Fruit fly (Drosophila melanogaster) whole organism, embryonic: ENCODE data around the gene CG33230.
A peak's percentile ranks its signal among the peaks of the same experiment; 100 is the strongest.

Source experiments
- Antp ChIP-seq: fragments of 200-800 bp; sonication (Bioruptor generic); optimal IDR thresholded peaks from 3 replicates; lab custom pipeline; 2016; ENCODE audit warnings: missing biosample characterization, missing genetic modification characterization
- C15 ChIP-seq: fragments of 200-800 bp; sonication (Bioruptor generic); IDR thresholded peaks from 3 replicates; pipeline ENCODE4 v1.3.6; 2022; ENCODE audit warnings: missing biosample characterization, missing genetic modification characterization
- CG10267 ChIP-seq: fragments of 200-800 bp; sonication (Bioruptor generic); optimal IDR thresholded peaks from 2 replicates; lab custom pipeline; 2018; ENCODE audit warnings: missing biosample characterization, mild to moderate bottlenecking, missing genetic modification characterization, moderate library complexity
- CG11504 ChIP-seq: fragments of 200-800 bp; sonication (Bioruptor generic); optimal IDR thresholded peaks from 3 replicates; lab custom pipeline; 2019; ENCODE audit warnings: missing biosample characterization, mild to moderate bottlenecking, missing genetic modification characterization, moderate library complexity
- CG12219 ChIP-seq: fragments of 200-800 bp; sonication (Bioruptor generic); optimal IDR thresholded peaks from 3 replicates; lab custom pipeline; 2018; ENCODE audit warnings: missing biosample characterization, mild to moderate bottlenecking, missing genetic modification characterization
- CG13296 ChIP-seq: fragments of 200-800 bp; sonication (Bioruptor generic); optimal IDR thresholded peaks from 3 replicates; lab custom pipeline; 2018; ENCODE audit warnings: missing biosample characterization, mild to moderate bottlenecking, missing genetic modification characterization
- CG13624 ChIP-seq: fragments of 200-800 bp; sonication (Bioruptor generic); optimal IDR thresholded peaks from 2 replicates; lab custom pipeline; 2016; ENCODE audit warnings: missing biosample characterization, missing genetic modification characterization
- CG15514 ChIP-seq: fragments of 200-800 bp; sonication (Bioruptor generic); optimal IDR thresholded peaks from 3 replicates; lab custom pipeline; 2017; ENCODE audit warnings: missing biosample characterization, missing genetic modification characterization, mild to moderate bottlenecking, moderate library complexity, missing genetic modification reagents
- CG16779 ChIP-seq: fragments of 200-800 bp; sonication (Bioruptor generic); IDR thresholded peaks from 2 replicates; pipeline ENCODE4 v1.3.6; 2022; ENCODE audit warnings: missing biosample characterization, missing genetic modification characterization
- CG17359 ChIP-seq: fragments of 200-800 bp; sonication (Bioruptor generic); optimal IDR thresholded peaks from 3 replicates; lab custom pipeline; 2018; ENCODE audit warnings: missing biosample characterization, mild to moderate bottlenecking, missing genetic modification characterization, moderate library complexity
- CG17912 ChIP-seq: fragments of 200-800 bp; sonication (Bioruptor generic); optimal IDR thresholded peaks from 2 replicates; lab custom pipeline; 2018; ENCODE audit warnings: missing biosample characterization, mild to moderate bottlenecking, missing genetic modification characterization
- CG18599 ChIP-seq: fragments of 200-800 bp; sonication (Bioruptor generic); optimal IDR thresholded peaks from 3 replicates; lab custom pipeline; 2017; ENCODE audit warnings: missing biosample characterization, missing genetic modification characterization, mild to moderate bottlenecking, moderate library complexity, missing genetic modification reagents
- CG2199 ChIP-seq: fragments of 200-800 bp; sonication (Bioruptor generic); IDR thresholded peaks from 3 replicates; pipeline ENCODE4 v1.3.6; 2022; ENCODE audit warnings: missing biosample characterization, missing genetic modification characterization
- CG3281 ChIP-seq: fragments of 200-800 bp; sonication (Bioruptor generic); optimal IDR thresholded peaks from 3 replicates; lab custom pipeline; 2017; ENCODE audit warnings: missing biosample characterization, mild to moderate bottlenecking, missing genetic modification characterization
- CG34422 ChIP-seq: fragments of 200-800 bp; sonication (Bioruptor generic); IDR thresholded peaks from 3 replicates; pipeline ENCODE4 v1.3.6; 2022; ENCODE audit warnings: missing biosample characterization, missing genetic modification characterization
- CG3847 ChIP-seq: fragments of 200-800 bp; sonication (Bioruptor generic); IDR thresholded peaks from 2 replicates; pipeline ENCODE4 v1.3.6; 2022; ENCODE audit warnings: missing biosample characterization, missing genetic modification characterization
- CG6654 ChIP-seq: fragments of 200-800 bp; sonication (Bioruptor generic); optimal IDR thresholded peaks from 2 replicates; lab custom pipeline; 2017; ENCODE audit warnings: missing biosample characterization, mild to moderate bottlenecking, missing genetic modification characterization
- CG8924 ChIP-seq: fragments of 200-800 bp; optimal IDR thresholded peaks from 3 replicates; lab custom pipeline; 2019; ENCODE audit warnings: missing biosample characterization, mild to moderate bottlenecking, missing genetic modification characterization, moderate library complexity
- CG9215 ChIP-seq: fragments of 200-800 bp; sonication (Bioruptor generic); IDR thresholded peaks from 2 replicates; pipeline ENCODE4 v1.3.6; 2022; ENCODE audit warnings: missing biosample characterization, missing genetic modification characterization
- CkIIα-i1 ChIP-seq: fragments of 200-800 bp; sonication (Bioruptor generic); IDR thresholded peaks from 2 replicates; pipeline ENCODE4 v1.3.6; 2022; ENCODE audit warnings: missing biosample characterization, missing genetic modification characterization
- CrebB ChIP-seq: fragments of 200-800 bp; sonication (Bioruptor generic); optimal IDR thresholded peaks from 3 replicates; lab custom pipeline; 2018; ENCODE audit warnings: missing biosample characterization, mild to moderate bottlenecking, missing genetic modification characterization
- Dp ChIP-seq: fragments of 200-800 bp; sonication (Bioruptor generic); optimal IDR thresholded peaks from 2 replicates; lab custom pipeline; 2018; ENCODE audit warnings: missing biosample characterization, mild to moderate bottlenecking, missing genetic modification characterization, moderate library complexity
- E2f2 ChIP-seq: fragments of 200-800 bp; sonication (Bioruptor generic); IDR thresholded peaks from 2 replicates; pipeline ENCODE4 v1.3.6; 2022; ENCODE audit warnings: missing biosample characterization, missing genetic modification characterization
- H15 ChIP-seq: fragments of 200-800 bp; sonication (Bioruptor generic); IDR thresholded peaks from 3 replicates; pipeline ENCODE4 v1.3.6; 2022; ENCODE audit warnings: missing biosample characterization, missing genetic modification characterization
- Hand ChIP-seq: fragments of 200-800 bp; sonication (Bioruptor generic); optimal IDR thresholded peaks from 2 replicates; lab custom pipeline; 2017; ENCODE audit warnings: mild to moderate bottlenecking, missing biosample characterization, missing genetic modification reagents, missing genetic modification characterization
- HmgZ ChIP-seq: fragments of 200-800 bp; sonication (Bioruptor generic); optimal IDR thresholded peaks from 2 replicates; lab custom pipeline; 2018; ENCODE audit warnings: missing biosample characterization, mild to moderate bottlenecking, missing genetic modification characterization
- Lhr ChIP-seq: fragments of 200-800 bp; sonication (Bioruptor generic); optimal IDR thresholded peaks from 3 replicates; lab custom pipeline; 2017; ENCODE audit warnings: mild to moderate bottlenecking, missing biosample characterization, missing genetic modification reagents, missing genetic modification characterization
- MBD-R2 ChIP-seq: fragments of 200-800 bp; sonication (Bioruptor generic); IDR thresholded peaks from 2 replicates; pipeline ENCODE4 v1.3.6; 2022; ENCODE audit warnings: missing biosample characterization, missing genetic modification characterization
- MTF-1 ChIP-seq: fragments of 200-800 bp; sonication (Bioruptor generic); optimal IDR thresholded peaks from 2 replicates; lab custom pipeline; 2018; ENCODE audit warnings: missing biosample characterization, mild to moderate bottlenecking, missing genetic modification characterization, borderline replicate concordance
- Myb ChIP-seq: fragments of 200-800 bp; sonication (Bioruptor generic); optimal IDR thresholded peaks from 2 replicates; lab custom pipeline; 2016; ENCODE audit warnings: missing biosample characterization, missing genetic modification characterization
- Neu2 ChIP-seq: fragments of 200-800 bp; sonication (Bioruptor generic); optimal IDR thresholded peaks from 3 replicates; lab custom pipeline; 2016; ENCODE audit warnings: missing biosample characterization, missing genetic modification characterization, borderline replicate concordance
- NfI ChIP-seq: fragments of 200-800 bp; sonication (Bioruptor generic); optimal IDR thresholded peaks from 3 replicates; lab custom pipeline; 2018; ENCODE audit warnings: missing biosample characterization, mild to moderate bottlenecking, missing genetic modification characterization, moderate library complexity
- ac ChIP-seq: fragments of 200-800 bp; sonication (Bioruptor generic); optimal IDR thresholded peaks from 3 replicates; lab custom pipeline; 2017; ENCODE audit warnings: missing biosample characterization, mild to moderate bottlenecking, missing genetic modification characterization
- bigmax ChIP-seq: fragments of 200-800 bp; sonication (Bioruptor generic); optimal IDR thresholded peaks from 2 replicates; lab custom pipeline; 2018; ENCODE audit warnings: missing biosample characterization, mild to moderate bottlenecking, missing genetic modification characterization
- bsh ChIP-seq, 2 experiments: fragments of 200-800 bp; sonication (Bioruptor generic); optimal IDR thresholded peaks; 2 replicates each; lab custom pipeline; 2017 to 2018; ENCODE audit warnings: mild to moderate bottlenecking in 2 of 2, missing biosample characterization in 2 of 2, missing genetic modification characterization in 2 of 2, moderate library complexity in 1 of 2
- btn ChIP-seq: fragments of 200-800 bp; sonication (Bioruptor generic); optimal IDR thresholded peaks from 2 replicates; lab custom pipeline; 2016; ENCODE audit warnings: missing biosample characterization, missing genetic modification characterization
- disco-r ChIP-seq: fragments of 200-800 bp; sonication (Bioruptor generic); optimal IDR thresholded peaks from 2 replicates; lab custom pipeline; 2016; ENCODE audit warnings: missing biosample characterization, missing genetic modification characterization
- dmrt99B ChIP-seq: fragments of 200-800 bp; sonication (Bioruptor generic); optimal IDR thresholded peaks from 2 replicates; lab custom pipeline; 2018; ENCODE audit warnings: missing biosample characterization, mild to moderate bottlenecking, missing genetic modification characterization, moderate library complexity
- ewg ChIP-seq: fragments of 200-800 bp; sonication (Bioruptor generic); optimal IDR thresholded peaks from 3 replicates; lab custom pipeline; 2017; ENCODE audit warnings: mild to moderate bottlenecking, missing biosample characterization, missing genetic modification reagents, missing genetic modification characterization
- hkb ChIP-seq, 2 experiments: fragments of 200-800 bp in 1 of 2; fragments of >200 bp in 1 of 2; sonication (Bioruptor generic) in 1 of 2; IDR thresholded peaks in 1 of 2; optimal IDR thresholded peaks in 1 of 2; 2 replicates each; pipeline versions ENCODE4 v1.3.6 to Lab custom; 2017 to 2022; ENCODE audit warnings: missing biosample characterization in 1 of 2, missing genetic modification characterization in 1 of 2
- luna ChIP-seq: fragments of 200-800 bp; sonication (Bioruptor generic); optimal IDR thresholded peaks from 2 replicates; lab custom pipeline; 2016; ENCODE audit warnings: missing biosample characterization, missing genetic modification characterization
- nau ChIP-seq: fragments of 200-800 bp; sonication (Bioruptor generic); optimal IDR thresholded peaks from 3 replicates; lab custom pipeline; 2017; ENCODE audit warnings: missing biosample characterization, mild to moderate bottlenecking, missing genetic modification characterization, missing genetic modification reagents
- otp ChIP-seq: fragments of 200-800 bp; sonication (Bioruptor generic); IDR thresholded peaks from 3 replicates; pipeline ENCODE4, ENCODE4 v1.3.6; 2022; ENCODE audit warnings: missing biosample characterization, missing genetic modification characterization
- pho ChIP-seq: fragments of 200-800 bp; sonication (Bioruptor generic); optimal IDR thresholded peaks from 2 replicates; lab custom pipeline; 2016; ENCODE audit warnings: missing biosample characterization, missing genetic modification characterization
- sisA ChIP-seq: fragments of 200-800 bp; sonication (Bioruptor generic); IDR thresholded peaks from 2 replicates; pipeline ENCODE4 v1.3.6; 2022; ENCODE audit warnings: missing biosample characterization, missing genetic modification characterization
- sug ChIP-seq: fragments of 200-800 bp; optimal IDR thresholded peaks from 2 replicates; lab custom pipeline; 2019; ENCODE audit warnings: missing biosample characterization, mild to moderate bottlenecking, missing genetic modification characterization, moderate library complexity
- twi ChIP-seq: fragments of 200-800 bp; optimal IDR thresholded peaks from 2 replicates; lab custom pipeline; 2019; ENCODE audit warnings: missing biosample characterization, mild to moderate bottlenecking, missing genetic modification characterization, moderate library complexity
- usp ChIP-seq: fragments of >200 bp; optimal IDR thresholded peaks from 2 replicates; lab custom pipeline; 2017; ENCODE audit warnings: missing biosample characterization, missing genetic modification characterization
- vvl ChIP-seq: fragments of 200-800 bp; sonication (Bioruptor generic); IDR thresholded peaks from 2 replicates; pipeline ENCODE4 v1.3.6; 2022; ENCODE audit warnings: missing biosample characterization, missing genetic modification characterization

CG33230 gene

DNA sequence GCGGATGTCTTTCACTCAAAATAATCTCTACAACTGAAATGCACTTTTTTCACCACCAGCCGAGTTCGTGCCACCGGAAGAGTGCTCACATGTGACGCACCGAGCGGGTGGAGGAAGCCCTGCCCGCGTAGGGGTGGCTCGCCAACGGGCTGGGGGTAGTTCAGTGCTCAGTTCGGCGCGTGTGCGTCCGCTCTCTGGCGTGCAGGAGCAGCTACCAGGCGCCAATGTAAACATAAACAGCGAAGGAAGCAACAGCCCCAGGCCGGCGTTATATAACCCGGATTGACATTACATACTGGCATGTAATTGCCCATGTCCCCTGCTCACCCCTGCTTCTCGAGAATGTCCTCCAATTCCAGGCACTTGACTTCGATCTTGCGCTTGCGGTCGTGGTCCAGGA is 46.0 kb downstream of the CG33230 start (continued):
- no peak for TF ChIP-seq CG13624 (GFP tag; lab: Kevin White, UChicago)
- TF ChIP-seq CG34422 (GFP tag; lab: Robert Waterston, UW) = peak; percentile 26; the same call in 1 of the 3 replicates
- TF ChIP-seq ewg = peak; percentile 84
- TF ChIP-seq CG13296 (GFP tag; lab: Kevin White, UChicago) = no peak
- peak; percentile 5 for TF ChIP-seq Hand (GFP tag; lab: Kevin White, UChicago)
- TF ChIP-seq CrebB (tag; lab: Kevin White, UChicago) = no peak
- no peak for TF ChIP-seq CG3281 (GFP tag; lab: Kevin White, UChicago)
- no peak for TF ChIP-seq CG15514 (GFP tag; lab: Kevin White, UChicago)
- no peak for TF ChIP-seq Neu2 (GFP tag; lab: Kevin White, UChicago)

DNA sequence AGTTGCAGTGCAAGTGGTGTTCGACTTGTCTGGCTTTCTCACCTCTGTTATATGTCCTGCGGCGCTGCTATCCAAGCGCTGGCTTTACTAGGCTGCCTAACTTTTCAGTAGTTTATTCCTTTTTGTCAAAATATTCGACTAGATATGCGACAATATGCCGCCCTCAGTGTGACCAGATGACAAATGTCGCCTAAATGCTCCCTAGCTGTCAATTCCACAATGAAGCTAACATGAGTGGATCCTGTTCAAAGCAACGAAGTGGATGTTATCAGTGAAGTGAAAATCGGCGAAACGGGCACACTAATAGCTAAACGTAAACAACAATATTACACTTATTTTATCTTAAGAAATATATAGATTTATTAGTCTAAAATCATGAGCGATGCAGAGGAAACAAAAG is 46.7 kb downstream of the CG33230 start, which contains the start of the genes Srrm234 and CG7974:
Gene Srrm234 (minus strand): TSS at position 189 of the 400 bp plus-strand sequence.
Gene CG7974 (plus strand): TSS at position 263 of the 400 bp plus-strand sequence.
- TF ChIP-seq CG10267 (tag; lab: Kevin White, UChicago) (peak; percentile 37), CG3847 (GFP tag; lab: Robert Waterston, UW) (0 out of 2 replicates have a peak, but pooled peaks have one; percentile 22), CG17912 (GFP tag; lab: Kevin White, UChicago) (peak; percentile 2), ac (no peak), luna (GFP tag; lab: Kevin White, UChicago) (no peak), Dp (GFP tag; lab: Kevin White, UChicago) (peak; percentile 43), E2f2 (GFP tag; lab: Robert Waterston, UW) (peak; percentile 55), twi (tag; lab: Kevin White, UChicago) (no peak), CG13624 (GFP tag; lab: Kevin White, UChicago) (no peak), CG2199 (no peak), H15 (GFP tag; lab: Robert Waterston, UW) (no peak), CG8924 (tag; lab: Kevin White, UChicago) (peak; percentile 9), CG11504 (tag; lab: Kevin White, UChicago) (no peak), MTF-1 (GFP tag; lab: Kevin White, UChicago) (no peak), sisA (no peak), usp (GFP tag; lab: Kevin White, UChicago) (no peak), MBD-R2 (peak; percentile 93), otp (GFP tag; lab: Robert Waterston, UW) (no peak), sug (tag; lab: Kevin White, UChicago) (no peak), Lhr (GFP tag; lab: Kevin White, UChicago) (peak; percentile 5), CG6654 (GFP tag; lab: Kevin White, UChicago) (no peak), CG17359 (no peak), NfI (GFP tag; lab: Kevin White, UChicago) (no peak), CG9215 (GFP tag; lab: Robert Waterston, UW) (no peak), C15 (GFP tag; lab: Robert Waterston, UW) (no peak), vvl (GFP tag; lab: Robert Waterston, UW) (no peak), CG12219 (GFP tag; lab: Kevin White, UChicago) (no peak), Myb (GFP tag; lab: Kevin White, UChicago) (peak; percentile 7), pho (no peak), nau (GFP tag; lab: Kevin White, UChicago) (no peak), CkIIα-i1 (GFP tag; lab: Robert Waterston, UW) (no peak), bigmax (GFP tag; lab: Kevin White, UChicago) (peak; percentile 46), btn (no peak), Antp (GFP tag; lab: Kevin White, UChicago) (no peak), HmgZ (tag; lab: Kevin White, UChicago) (peak; percentile 20), CG16779 (GFP tag; lab: Robert Waterston, UW) (no peak), bsh (GFP tag; optimal IDR thresholded peaks at IDR 0.05; lab: Kevin White, UChicago) (no peak), CG18599 (GFP tag; lab: Kevin White, UChicago) (no peak), dmrt99B (tag; lab: Kevin White, UChicago) (no peak), hkb (optimal IDR thresholded peaks at IDR 0.05; lab: Kevin White, UChicago) (no peak), hkb (GFP tag; IDR thresholded peaks at IDR 0.05; lab: Robert Waterston, UW) (0 out of 2 replicates have a peak, but pooled peaks have one; percentile 25), disco-r (GFP tag; lab: Kevin White, UChicago) (no peak)
